Worm (Caenorhabditis elegans): ENCODE data around the gene zip-2.

Gene zip-2

DNA sequence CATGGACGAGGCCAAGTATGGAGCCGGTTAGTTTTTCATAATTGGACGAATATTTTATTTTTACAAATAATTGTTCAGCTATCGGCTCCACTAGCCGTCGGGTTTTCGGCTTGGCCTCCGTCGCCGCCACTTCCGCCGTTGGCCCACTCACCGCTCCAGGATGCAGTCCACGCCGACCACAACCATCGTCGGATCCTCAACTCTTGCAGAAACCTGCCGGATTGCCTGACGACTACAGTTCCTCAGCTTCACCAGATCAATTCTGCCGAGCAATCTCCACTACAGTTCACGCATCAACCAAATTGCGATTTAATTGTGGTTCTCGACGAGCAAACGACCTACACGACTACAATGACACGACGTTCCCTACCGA, 1.6 kb downstream of the zip-2 start (continued):
- no peak for TF ChIP-seq pha-4 (GFP tag; IDR thresholded peaks at IDR 0.05)
- TF ChIP-seq pha-4 (tag; optimal IDR thresholded peaks at IDR 0.05): no peak
- no peak for TF ChIP-seq F49E8.2 (tag; optimal IDR thresholded peaks at IDR 0.05; ENCODE audit: borderline replicate concordance)
- TF ChIP-seq nhr-6 (tag; optimal IDR thresholded peaks at IDR 0.05): no peak
- TF ChIP-seq nhr-11 (tag; optimal IDR thresholded peaks at IDR 0.05): no peak
- no peak for TF ChIP-seq aly-2 (tag; optimal IDR thresholded peaks at IDR 0.05)
- no peak for TF ChIP-seq unc-130 (GFP tag; optimal IDR thresholded peaks at IDR 0.05)
- no peak for TF ChIP-seq cey-2 (tag; optimal IDR thresholded peaks at IDR 0.05; ENCODE audit: borderline replicate concordance, insufficient read depth)
- peak; percentile 90 for TF ChIP-seq set-16 (GFP tag; IDR thresholded peaks at IDR 0.05)
- TF ChIP-seq lin-1 (GFP tag; IDR thresholded peaks at IDR 0.05): no peak
- no peak for TF ChIP-seq nhr-48 (tag; optimal IDR thresholded peaks at IDR 0.05)
- TF ChIP-seq snpc-4 (tag; optimal IDR thresholded peaks at IDR 0.05): no peak
- no peak for TF ChIP-seq lin-15B (tag; optimal IDR thresholded peaks at IDR 0.05)
- no peak for TF ChIP-seq nhr-41 (GFP tag; IDR thresholded peaks at IDR 0.05)
- TF ChIP-seq madf-9 (GFP tag; conservative IDR thresholded peaks at IDR 0.05): no peak
- no peak for TF ChIP-seq lin-39 (tag; optimal IDR thresholded peaks at IDR 0.05)
- no peak for TF ChIP-seq mdt-29 (GFP tag; IDR thresholded peaks at IDR 0.05)
- TF ChIP-seq Y105C5A.15 (GFP tag; IDR thresholded peaks at IDR 0.05): no peak
- TF ChIP-seq sdz-12 (GFP tag; optimal IDR thresholded peaks at IDR 0.05): no peak
- 0 out of 4 replicates have a peak, but pooled peaks of 1 of the 2 experiments have one; percentile 31 for TF ChIP-seq madf-5 (GFP tag; IDR thresholded peaks at IDR 0.05)
- no peak for TF ChIP-seq nhr-77 (tag; optimal IDR thresholded peaks at IDR 0.05)
- TF ChIP-seq Y75B8A.6 (GFP tag; IDR thresholded peaks at IDR 0.05): no peak
- TF ChIP-seq F37D6.2 (tag; optimal IDR thresholded peaks at IDR 0.05): no peak
- TF ChIP-seq mes-2 (tag; optimal IDR thresholded peaks at IDR 0.05; ENCODE audit: poor library complexity, severe bottlenecking): peak; percentile 23
- TF ChIP-seq fkh-10 (GFP tag; optimal IDR thresholded peaks at IDR 0.05): no peak
- no peak for TF ChIP-seq hlh-11 (tag; optimal IDR thresholded peaks at IDR 0.05)
- no peak for TF ChIP-seq daf-8 (GFP tag; IDR thresholded peaks at IDR 0.05)
- TF ChIP-seq nhr-76 (tag; optimal IDR thresholded peaks at IDR 0.05): no peak
- TF ChIP-seq F44E2.7 (GFP tag; IDR thresholded peaks at IDR 0.05): no peak
- no peak; the same call in 1 of the 2 replicates for TF ChIP-seq tra-1 (GFP tag; IDR thresholded peaks at IDR 0.05)
- no peak for TF ChIP-seq ZK546.5 (tag; optimal IDR thresholded peaks at IDR 0.05)
- no peak for TF ChIP-seq mxl-3 (GFP tag; optimal IDR thresholded peaks at IDR 0.05)
- TF ChIP-seq nhr-28 (tag; optimal IDR thresholded peaks at IDR 0.05): no peak
- TF ChIP-seq lin-38 (GFP tag; IDR thresholded peaks at IDR 0.05): no peak
- no peak for TF ChIP-seq mxl-2 (GFP tag; conservative IDR thresholded peaks at IDR 0.05)
- TF ChIP-seq saeg-2 (GFP tag; IDR thresholded peaks at IDR 0.05): no peak
- no peak for TF ChIP-seq ztf-11 (tag; optimal IDR thresholded peaks at IDR 0.05)
- no peak for TF ChIP-seq hlh-30 (tag; optimal IDR thresholded peaks at IDR 0.05; ENCODE audit: insufficient read depth)
- TF ChIP-seq F26F4.8 (GFP tag; conservative IDR thresholded peaks at IDR 0.05): no peak
- no peak for TF ChIP-seq lin-29 (GFP tag; IDR thresholded peaks at IDR 0.05)
- TF ChIP-seq nhr-102 (tag; optimal IDR thresholded peaks at IDR 0.05): no peak
- TF ChIP-seq php-3 (GFP tag; IDR thresholded peaks at IDR 0.05): 0 out of 2 replicates have a peak, but pooled peaks have one; percentile 23
- no peak for TF ChIP-seq nhr-111 (GFP tag; optimal IDR thresholded peaks at IDR 0.05)
- no peak for TF ChIP-seq ceh-62 (tag; optimal IDR thresholded peaks at IDR 0.05)
- TF ChIP-seq dve-1 (tag; optimal IDR thresholded peaks at IDR 0.05; ENCODE audit: insufficient read depth): peak; percentile 9

Measured in whole organism, L4 larva.